Fruit fly (Drosophila melanogaster) whole organism, prepupa: ENCODE measurements around the gene Chro.

Experiments used
- Blimp-1 ChIP-seq: fragments of 200-800 bp; sonication (Bioruptor generic); optimal IDR thresholded peaks from 3 replicates; lab custom pipeline; 2017; ENCODE audit warnings: missing biosample characterization, missing genetic modification characterization, mild to moderate bottlenecking, moderate library complexity, missing genetic modification reagents
- CG10669 ChIP-seq: fragments of 200-800 bp; sonication (Bioruptor generic); optimal IDR thresholded peaks from 3 replicates; lab custom pipeline; 2018; ENCODE audit warnings: missing biosample characterization, mild to moderate bottlenecking, missing genetic modification characterization, moderate library complexity
- CG11762 ChIP-seq: fragments of 200-800 bp; sonication (Bioruptor generic); optimal IDR thresholded peaks from 3 replicates; lab custom pipeline; 2016; ENCODE audit warnings: missing biosample characterization, missing genetic modification characterization; ENCODE audit not compliant: insufficient read depth
- CG15336 ChIP-seq: fragments of 200-800 bp; sonication (Bioruptor generic); IDR thresholded peaks from 2 replicates; pipeline ENCODE4 v1.3.6; 2022; ENCODE audit warnings: missing biosample characterization, missing genetic modification characterization
- CG1621 ChIP-seq: fragments of 200-800 bp; sonication (Bioruptor generic); optimal IDR thresholded peaks from 3 replicates; lab custom pipeline; 2018; ENCODE audit warnings: missing biosample characterization, mild to moderate bottlenecking, missing genetic modification characterization
- CG16779 ChIP-seq: fragments of 200-800 bp; sonication (Bioruptor generic); optimal IDR thresholded peaks from 3 replicates; lab custom pipeline; 2017; ENCODE audit warnings: missing biosample characterization, mild to moderate bottlenecking, missing genetic modification characterization
- CG3032 ChIP-seq: fragments of 200-800 bp; optimal IDR thresholded peaks from 2 replicates; lab custom pipeline; 2019; ENCODE audit warnings: missing biosample characterization, mild to moderate bottlenecking, missing genetic modification characterization, moderate library complexity
- CG31627 ChIP-seq: fragments of 200-800 bp; sonication (Bioruptor generic); optimal IDR thresholded peaks from 3 replicates; lab custom pipeline; 2016; ENCODE audit warnings: missing biosample characterization, missing genetic modification characterization
- CG32006 ChIP-seq: fragments of 200-800 bp; sonication (Bioruptor generic); optimal IDR thresholded peaks from 3 replicates; lab custom pipeline; 2017; ENCODE audit warnings: missing biosample characterization, mild to moderate bottlenecking, missing genetic modification characterization
- CG6163 ChIP-seq: fragments of 200-800 bp; sonication (Bioruptor generic); IDR thresholded peaks from 3 replicates; pipeline ENCODE4 v1.3.6; 2022; ENCODE audit warnings: missing biosample characterization, missing genetic modification characterization
- CG6276 ChIP-seq: fragments of 200-800 bp; sonication (Bioruptor generic); optimal IDR thresholded peaks from 2 replicates; lab custom pipeline; 2017; ENCODE audit warnings: missing biosample characterization, mild to moderate bottlenecking, missing genetic modification characterization
- CG6792 ChIP-seq: fragments of 200-800 bp; sonication (Bioruptor generic); optimal IDR thresholded peaks from 3 replicates; lab custom pipeline; 2016; ENCODE audit warnings: missing biosample characterization, missing genetic modification characterization
- CG6854 ChIP-seq: fragments of 200-800 bp; sonication (Bioruptor generic); optimal IDR thresholded peaks from 2 replicates; lab custom pipeline; 2017; ENCODE audit warnings: missing biosample characterization, mild to moderate bottlenecking, missing genetic modification characterization
- CG8319 ChIP-seq: fragments of 200-800 bp; sonication (Bioruptor generic); optimal IDR thresholded peaks from 3 replicates; lab custom pipeline; 2016; ENCODE audit warnings: missing biosample characterization, missing genetic modification characterization
- CG8632 ChIP-seq: fragments of 200-800 bp; sonication (Bioruptor generic); optimal IDR thresholded peaks from 3 replicates; lab custom pipeline; 2016; ENCODE audit warnings: missing biosample characterization, missing genetic modification characterization
- CG9139 ChIP-seq: fragments of 200-800 bp; sonication (Bioruptor generic); optimal IDR thresholded peaks from 3 replicates; lab custom pipeline; 2017; ENCODE audit warnings: missing biosample characterization, mild to moderate bottlenecking, missing genetic modification characterization
- Eip93F ChIP-seq: fragments of 200-800 bp; sonication (Bioruptor generic); optimal IDR thresholded peaks from 2 replicates; lab custom pipeline; 2016; ENCODE audit warnings: missing biosample characterization, mild to moderate bottlenecking, missing genetic modification characterization
- Ets21C ChIP-seq: fragments of 200-800 bp; sonication (Bioruptor generic); optimal IDR thresholded peaks from 3 replicates; lab custom pipeline; 2016; ENCODE audit warnings: missing biosample characterization, missing genetic modification characterization
- Ets96B ChIP-seq: fragments of 200-800 bp; optimal IDR thresholded peaks from 2 replicates; lab custom pipeline; 2019; ENCODE audit warnings: missing biosample characterization, mild to moderate bottlenecking, missing genetic modification characterization, moderate library complexity
- Hr38 ChIP-seq: sonication (Bioruptor generic); optimal IDR thresholded peaks from 2 replicates; lab custom pipeline; 2016; ENCODE audit warnings: missing biosample characterization, missing genetic modification characterization
- Hr39 ChIP-seq: fragments of 200-800 bp; sonication (Bioruptor generic); optimal IDR thresholded peaks from 2 replicates; lab custom pipeline; 2016; ENCODE audit warnings: missing biosample characterization, missing genetic modification characterization
- Hr4 ChIP-seq: fragments of 200-800 bp; sonication (Bioruptor generic); optimal IDR thresholded peaks from 3 replicates; lab custom pipeline; 2016; ENCODE audit warnings: missing biosample characterization, missing genetic modification characterization
- Lpt ChIP-seq: fragments of 200-800 bp; sonication (Bioruptor generic); optimal IDR thresholded peaks from 3 replicates; lab custom pipeline; 2016; ENCODE audit warnings: missing biosample characterization, missing genetic modification characterization
- Met ChIP-seq: fragments of 200-800 bp; sonication (Bioruptor generic); optimal IDR thresholded peaks from 3 replicates; lab custom pipeline; 2016; ENCODE audit warnings: missing biosample characterization, missing genetic modification characterization
- OdsH ChIP-seq: fragments of 200-800 bp; sonication (Bioruptor generic); optimal IDR thresholded peaks from 3 replicates; lab custom pipeline; 2016; ENCODE audit warnings: missing biosample characterization, missing genetic modification characterization
- Smox ChIP-seq: fragments of 200-800 bp; sonication (Bioruptor generic); optimal IDR thresholded peaks from 3 replicates; lab custom pipeline; 2016; ENCODE audit warnings: missing biosample characterization, missing genetic modification characterization
- Sox102F ChIP-seq: fragments of 200-800 bp; sonication (Bioruptor generic); optimal IDR thresholded peaks from 2 replicates; lab custom pipeline; 2016; ENCODE audit warnings: missing biosample characterization, mild to moderate bottlenecking, missing genetic modification characterization
- Sox14 ChIP-seq: fragments of 200-800 bp; sonication (Bioruptor generic); optimal IDR thresholded peaks from 3 replicates; lab custom pipeline; 2016; ENCODE audit warnings: missing biosample characterization, missing genetic modification characterization
- achi ChIP-seq: fragments of 200-800 bp; sonication (Bioruptor generic); optimal IDR thresholded peaks from 3 replicates; lab custom pipeline; 2016; ENCODE audit warnings: missing biosample characterization, missing genetic modification characterization
- cyc ChIP-seq: fragments of 200-800 bp; sonication (Bioruptor generic); optimal IDR thresholded peaks from 3 replicates; lab custom pipeline; 2016; ENCODE audit warnings: missing biosample characterization, missing genetic modification characterization
- dac ChIP-seq: fragments of 200-800 bp; sonication (Bioruptor generic); optimal IDR thresholded peaks from 2 replicates; lab custom pipeline; 2017; ENCODE audit warnings: missing biosample characterization, mild to moderate bottlenecking, missing genetic modification characterization
- dsx ChIP-seq: fragments of 200-800 bp; optimal IDR thresholded peaks from 3 replicates; lab custom pipeline; 2019; ENCODE audit warnings: missing biosample characterization, mild to moderate bottlenecking, missing genetic modification characterization, moderate library complexity; ENCODE audit not compliant: poor library complexity, severe bottlenecking
- eg ChIP-seq: fragments of 200-800 bp; sonication (Bioruptor generic); IDR thresholded peaks from 3 replicates; pipeline ENCODE4 v1.3.6; 2022; ENCODE audit warnings: missing biosample characterization, missing genetic modification characterization
- fd59A ChIP-seq: fragments of 200-800 bp; sonication (Bioruptor generic); optimal IDR thresholded peaks from 2 replicates; lab custom pipeline; 2017; ENCODE audit warnings: missing biosample characterization, mild to moderate bottlenecking, missing genetic modification characterization, missing genetic modification reagents
- fkh ChIP-seq: fragments of 200-800 bp; sonication (Bioruptor generic); optimal IDR thresholded peaks from 3 replicates; lab custom pipeline; 2017; ENCODE audit warnings: missing biosample characterization, mild to moderate bottlenecking, missing genetic modification characterization, moderate library complexity
- lz ChIP-seq: fragments of 200-800 bp; sonication (Bioruptor generic); optimal IDR thresholded peaks from 3 replicates; lab custom pipeline; 2016; ENCODE audit warnings: missing biosample characterization, missing genetic modification characterization
- pdm3 ChIP-seq: fragments of 200-800 bp; sonication (Bioruptor generic); optimal IDR thresholded peaks from 3 replicates; lab custom pipeline; 2016; ENCODE audit warnings: missing biosample characterization, missing genetic modification characterization
- salr ChIP-seq, 2 experiments: fragments of 200-800 bp; sonication (Bioruptor generic); optimal IDR thresholded peaks; 3 replicates each; lab custom pipeline; 2016 to 2018; ENCODE audit warnings: missing biosample characterization in 2 of 2, missing genetic modification characterization in 2 of 2, mild to moderate bottlenecking in 1 of 2
- ss ChIP-seq, 2 experiments: fragments of 200-800 bp; sonication (Bioruptor generic); optimal IDR thresholded peaks; 2 replicates in 1 of 2; 3 replicates in 1 of 2; lab custom pipeline; 2017 to 2018; ENCODE audit warnings: mild to moderate bottlenecking in 2 of 2, missing biosample characterization in 2 of 2, missing genetic modification characterization in 2 of 2, moderate library complexity in 1 of 2
- svp ChIP-seq: fragments of 200-800 bp; sonication (Bioruptor generic); peaks from one replicate; lab custom pipeline; 2016; ENCODE audit warnings: missing biosample characterization, missing genetic modification characterization
- vri ChIP-seq: fragments of 200-800 bp; sonication (Bioruptor generic); optimal IDR thresholded peaks from 3 replicates; lab custom pipeline; 2016; ENCODE audit warnings: missing biosample characterization, mild to moderate bottlenecking, missing genetic modification characterization

The Chro gene

DNA sequence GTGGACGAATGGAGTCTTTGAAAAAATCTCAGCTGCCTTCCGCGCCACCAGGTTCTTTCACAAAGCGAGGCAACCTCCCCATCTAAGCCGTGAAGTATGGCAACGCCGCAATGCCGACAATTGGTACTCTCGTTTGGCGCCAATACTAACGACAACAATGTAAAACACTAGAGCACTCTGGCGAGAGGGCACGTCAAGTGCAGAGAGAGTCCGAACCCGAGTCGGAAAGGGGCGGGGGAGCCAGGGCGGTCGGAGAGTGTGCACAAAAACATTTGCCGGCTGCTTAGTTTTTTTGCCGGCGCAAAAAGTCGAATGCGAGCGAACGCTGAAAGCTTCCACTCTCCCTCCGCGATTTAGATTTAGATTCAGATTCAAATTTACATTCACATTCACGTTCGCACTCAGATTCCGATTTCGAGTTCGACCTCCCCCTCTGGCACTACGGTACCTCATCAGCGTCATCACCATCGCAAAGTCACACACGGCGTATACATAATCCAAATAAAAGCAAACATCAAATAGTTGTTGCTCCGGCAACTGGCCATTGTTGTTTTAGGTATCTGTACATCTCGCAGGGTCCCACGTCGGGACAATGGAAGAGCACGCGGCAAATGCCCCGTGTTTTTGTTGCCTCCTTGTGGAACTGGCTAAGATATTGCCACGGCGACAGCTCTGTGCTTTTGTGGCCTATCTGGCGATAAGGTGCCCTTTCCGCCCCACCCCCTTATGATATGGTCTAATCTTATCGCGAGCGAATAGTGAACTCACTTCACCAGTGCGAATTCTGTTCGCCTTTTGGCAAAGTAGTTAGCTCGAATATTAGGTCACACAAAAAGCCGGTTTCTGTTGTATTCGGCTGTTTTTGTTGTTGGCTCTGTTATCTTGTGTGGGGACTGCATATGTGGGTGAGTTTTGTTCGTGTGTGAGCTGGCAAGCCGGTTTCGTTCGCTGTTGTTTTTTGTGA is 40.9 kb downstream of the Chro start (continued):
- TF ChIP-seq dsx (GFP tag; lab: Kevin White, UChicago): peak; percentile 66
- TF ChIP-seq Lpt: peak; percentile 19
- TF ChIP-seq Hr4 (GFP tag; lab: Kevin White, UChicago): no peak
- no peak for TF ChIP-seq ss (GFP tag; optimal IDR thresholded peaks at IDR 0.05; lab: Kevin White, UChicago)
- no peak for TF ChIP-seq OdsH
- TF ChIP-seq CG8319: no peak
- no peak for TF ChIP-seq Hr39
- no peak for TF ChIP-seq CG31627 (GFP tag; lab: Kevin White, UChicago)
- no peak for TF ChIP-seq CG8632 (GFP tag; lab: Kevin White, UChicago)
- TF ChIP-seq pdm3 (GFP tag; lab: Kevin White, UChicago): no peak
- no peak for TF ChIP-seq Ets96B (tag; lab: Kevin White, UChicago)
- no peak for TF ChIP-seq CG1621 (tag; lab: Kevin White, UChicago)
- TF ChIP-seq CG10669 (GFP tag; lab: Kevin White, UChicago): no peak
- TF ChIP-seq CG6854 (GFP tag; lab: Kevin White, UChicago): peak; percentile 23
- peak; percentile 40 for TF ChIP-seq CG6276 (GFP tag; lab: Kevin White, UChicago)
- no peak for TF ChIP-seq Hr38 (GFP tag; lab: Kevin White, UChicago)
- no peak for TF ChIP-seq achi
- no peak for TF ChIP-seq CG16779 (tag; lab: Kevin White, UChicago)
- TF ChIP-seq Met (GFP tag; lab: Kevin White, UChicago): no peak
- no peak for TF ChIP-seq Eip93F
- TF ChIP-seq eg (GFP tag; lab: Robert Waterston, UW): peak; percentile 55
- no peak for TF ChIP-seq Sox102F
- no peak for TF ChIP-seq cyc (GFP tag; lab: Kevin White, UChicago)
- TF ChIP-seq Ets21C (GFP tag; lab: Kevin White, UChicago): no peak
- TF ChIP-seq svp: peak; percentile 62
- TF ChIP-seq CG32006 (GFP tag; lab: Kevin White, UChicago): peak; percentile 11
- TF ChIP-seq CG9139 (GFP tag; lab: Kevin White, UChicago): no peak
- TF ChIP-seq CG6163 (GFP tag; lab: Robert Waterston, UW): peak; percentile 56
- TF ChIP-seq Sox14 (GFP tag; lab: Kevin White, UChicago): no peak
- no peak for TF ChIP-seq CG3032 (tag; lab: Kevin White, UChicago)
- peak; percentile 42; the same call in 1 of the 2 replicates for TF ChIP-seq CG15336 (GFP tag; lab: Robert Waterston, UW)
- no peak for TF ChIP-seq CG6792 (GFP tag; lab: Kevin White, UChicago)
- TF ChIP-seq fkh: peak; percentile 82
- TF ChIP-seq salr (GFP tag; optimal IDR thresholded peaks at IDR 0.05; lab: Kevin White, UChicago): no peak

DNA sequence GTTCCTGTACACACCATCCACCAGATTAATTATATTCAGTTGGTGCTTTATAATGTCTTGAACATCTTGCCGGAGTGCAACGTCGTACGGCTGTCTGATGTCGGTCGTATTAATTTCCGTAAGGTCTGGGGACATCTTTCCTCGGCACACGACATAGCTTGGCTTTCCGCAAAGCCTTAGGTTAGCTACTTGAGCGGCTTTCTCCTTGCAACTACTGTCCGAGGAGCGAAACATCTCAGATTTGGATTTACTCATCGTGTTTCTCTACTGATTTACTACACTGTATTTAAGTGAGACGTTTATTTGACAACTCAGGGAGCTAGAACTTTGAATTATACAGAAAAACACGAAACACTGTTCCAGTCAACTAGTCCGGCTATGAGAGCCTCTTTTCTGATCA is 42.0 kb downstream of the Chro start, which contains the start of the genes CG11226 and CG45428:
Gene CG11226 (plus strand): TSS at position 301 of the 400 bp plus-strand sequence.
Gene CG45428 (minus strand): TSS at position 303 of the 400 bp plus-strand sequence.
- TF ChIP-seq svp: peak; percentile 40
- no peak for TF ChIP-seq CG31627 (GFP tag; lab: Kevin White, UChicago)

DNA sequence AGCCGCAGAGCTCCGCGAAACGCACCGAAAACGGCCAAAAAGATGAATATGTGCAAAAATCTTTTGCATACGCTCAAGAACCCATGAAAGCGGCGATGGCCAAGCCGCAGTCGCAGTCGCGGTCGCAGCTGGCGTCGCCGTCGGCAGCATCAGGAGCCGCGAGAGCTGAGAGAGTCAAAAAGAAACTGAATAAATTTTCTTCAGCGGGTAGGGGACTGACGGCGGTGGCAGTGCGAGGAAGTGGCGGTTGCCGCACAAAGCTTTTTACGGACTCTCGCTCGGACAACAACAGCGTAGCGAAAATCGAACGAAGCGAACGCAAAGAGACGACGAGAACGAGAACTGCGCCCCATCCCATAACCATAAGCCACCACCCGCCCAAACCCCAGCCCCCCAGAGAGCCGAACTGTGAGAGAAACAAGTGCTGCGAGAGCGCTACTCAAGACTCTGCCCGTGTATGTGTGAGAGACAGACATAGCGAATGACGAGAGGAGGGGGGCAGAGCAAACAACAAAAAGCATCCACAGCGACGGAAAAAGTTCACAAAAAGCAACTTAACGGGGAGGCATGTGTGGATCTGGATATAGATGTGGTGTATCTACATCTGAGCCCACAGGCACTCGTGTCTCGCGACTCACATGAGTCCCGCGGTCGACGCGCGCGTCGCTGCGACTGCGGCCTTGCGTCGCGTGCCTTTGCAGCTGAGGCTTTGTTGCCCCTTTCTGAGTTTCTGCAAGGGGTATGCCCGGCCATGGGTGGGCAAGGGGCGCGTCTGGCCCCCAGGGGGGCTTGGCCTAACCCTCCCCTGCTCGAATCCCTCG is 43.4 kb downstream of the Chro start, which contains the start of gene jim:
Gene jim (minus strand): TSS at position 51 of the 821 bp plus-strand sequence.
- TF ChIP-seq dsx (GFP tag; lab: Kevin White, UChicago) (peak; percentile 76), OdsH (no peak), vri (GFP tag; lab: Kevin White, UChicago) (peak; percentile 78), svp (peak; percentile 90), CG6854 (GFP tag; lab: Kevin White, UChicago) (peak; percentile 68), dac (GFP tag; lab: Kevin White, UChicago) (peak; percentile 33), Smox (GFP tag; lab: Kevin White, UChicago) (no peak), fkh (peak; percentile 94), CG8632 (GFP tag; lab: Kevin White, UChicago) (peak; percentile 42), eg (GFP tag; lab: Robert Waterston, UW) (peak; percentile 62; the same call in 2 of the 3 replicates), Ets21C (GFP tag; lab: Kevin White, UChicago) (no peak), Blimp-1 (peak; percentile 41), CG11762 (GFP tag; lab: Kevin White, UChicago) (peak; percentile 38), CG10669 (GFP tag; lab: Kevin White, UChicago) (peak; percentile 5), fd59A (GFP tag; lab: Kevin White, UChicago) (no peak), CG32006 (GFP tag; lab: Kevin White, UChicago) (peak; percentile 56), CG15336 (GFP tag; lab: Robert Waterston, UW) (peak; percentile 58), CG1621 (tag; lab: Kevin White, UChicago) (peak; percentile 71), Sox14 (GFP tag; lab: Kevin White, UChicago) (peak; percentile 35), pdm3 (GFP tag; lab: Kevin White, UChicago) (no peak), ss (GFP tag; optimal IDR thresholded peaks at IDR 0.05; lab: Kevin White, UChicago) (peak; percentile 79 to 84), Eip93F (no peak), lz (peak; percentile 5)
